Fruit fly (Drosophila melanogaster) whole organism, embryonic: ENCODE results near the gene Ptp36E.

ENCODE experiments used
- Asciz ChIP-seq: fragments of 200-800 bp; sonication (Bioruptor generic); optimal IDR thresholded peaks from 2 replicates; lab custom pipeline; 2017; ENCODE audit warnings: missing biosample characterization, mild to moderate bottlenecking, missing genetic modification characterization, missing genetic modification reagents
- Bgb ChIP-seq: fragments of 200-800 bp; sonication (Bioruptor generic); IDR thresholded peaks from 2 replicates; pipeline ENCODE4 v1.3.6; 2022; ENCODE audit warnings: missing biosample characterization, missing genetic modification characterization; ENCODE audit not compliant: partially characterized antibody
- BtbVII ChIP-seq: fragments of 200-800 bp; sonication (Bioruptor generic); optimal IDR thresholded peaks from 3 replicates; lab custom pipeline; 2017; ENCODE audit warnings: missing biosample characterization, mild to moderate bottlenecking, missing genetic modification characterization
- CG10147 ChIP-seq: fragments of 200-800 bp; sonication (Bioruptor generic); optimal IDR thresholded peaks from 2 replicates; lab custom pipeline; 2019; ENCODE audit warnings: missing biosample characterization, mild to moderate bottlenecking, missing genetic modification characterization, moderate library complexity
- CG12299 ChIP-seq: fragments of 200-800 bp; sonication (Bioruptor generic); optimal IDR thresholded peaks from 2 replicates; lab custom pipeline; 2018; ENCODE audit warnings: missing biosample characterization, mild to moderate bottlenecking, missing genetic modification characterization
- CG12391 ChIP-seq: fragments of 200-800 bp; sonication (Bioruptor generic); optimal IDR thresholded peaks from 3 replicates; lab custom pipeline; 2018; ENCODE audit warnings: missing biosample characterization, mild to moderate bottlenecking, missing genetic modification characterization, moderate library complexity
- CG13287 ChIP-seq: fragments of 200-800 bp; sonication (Bioruptor generic); IDR thresholded peaks from 2 replicates; pipeline ENCODE4 v1.3.6; 2022; ENCODE audit warnings: missing biosample characterization, missing genetic modification characterization; ENCODE audit not compliant: partially characterized antibody
- CG15269 ChIP-seq: fragments of 200-800 bp; sonication (Bioruptor generic); optimal IDR thresholded peaks from 2 replicates; lab custom pipeline; 2018; ENCODE audit warnings: missing biosample characterization, mild to moderate bottlenecking, missing genetic modification characterization, moderate library complexity
- CG15696 ChIP-seq: fragments of 200-800 bp; sonication (Bioruptor generic); optimal IDR thresholded peaks from 2 replicates; lab custom pipeline; 2019; ENCODE audit warnings: missing biosample characterization, mild to moderate bottlenecking, missing genetic modification characterization, moderate library complexity
- CG16815 ChIP-seq: fragments of 200-800 bp; sonication (Bioruptor generic); optimal IDR thresholded peaks from 3 replicates; lab custom pipeline; 2017; ENCODE audit warnings: missing biosample characterization, mild to moderate bottlenecking, missing genetic modification characterization
- CG17361 ChIP-seq: fragments of 200-800 bp; sonication (Bioruptor generic); IDR thresholded peaks from 3 replicates; pipeline ENCODE4 v1.3.6; 2022; ENCODE audit warnings: missing biosample characterization, missing genetic modification characterization
- CG17568 ChIP-seq: fragments of 200-800 bp; sonication (Bioruptor generic); optimal IDR thresholded peaks from 2 replicates; lab custom pipeline; 2018; ENCODE audit warnings: missing biosample characterization, mild to moderate bottlenecking, missing genetic modification characterization, moderate library complexity
- CG1792 ChIP-seq: fragments of 200-800 bp; sonication (Bioruptor generic); optimal IDR thresholded peaks from 2 replicates; lab custom pipeline; 2016; ENCODE audit warnings: missing biosample characterization, missing genetic modification characterization
- CG18476 ChIP-seq: fragments of 200-800 bp; sonication (Bioruptor generic); optimal IDR thresholded peaks from 2 replicates; lab custom pipeline; 2016; ENCODE audit warnings: missing biosample characterization, mild to moderate bottlenecking, missing genetic modification characterization
- CG3847 ChIP-seq: fragments of 200-800 bp; sonication (Bioruptor generic); IDR thresholded peaks from 2 replicates; pipeline ENCODE4 v1.3.6; 2022; ENCODE audit warnings: missing biosample characterization, missing genetic modification characterization
- CG4424 ChIP-seq: fragments of 200-800 bp; sonication (Bioruptor generic); optimal IDR thresholded peaks from 3 replicates; lab custom pipeline; 2016; ENCODE audit warnings: missing biosample characterization, missing genetic modification characterization
- CG4707 ChIP-seq: fragments of 200-800 bp; sonication (Bioruptor generic); optimal IDR thresholded peaks from 2 replicates; lab custom pipeline; 2018; ENCODE audit warnings: missing biosample characterization, mild to moderate bottlenecking, missing genetic modification characterization, moderate library complexity
- CG6854 ChIP-seq: fragments of 200-800 bp; sonication (Bioruptor generic); optimal IDR thresholded peaks from 3 replicates; lab custom pipeline; 2017; ENCODE audit warnings: missing biosample characterization, mild to moderate bottlenecking, missing genetic modification characterization
- CG7271 ChIP-seq: fragments of 200-800 bp; sonication (Bioruptor generic); optimal IDR thresholded peaks from 2 replicates; lab custom pipeline; 2018; ENCODE audit warnings: missing biosample characterization, mild to moderate bottlenecking, missing genetic modification characterization, moderate library complexity
- CG7556 ChIP-seq: fragments of 200-800 bp; sonication (Bioruptor generic); optimal IDR thresholded peaks from 2 replicates; lab custom pipeline; 2017; ENCODE audit warnings: missing biosample characterization, mild to moderate bottlenecking, missing genetic modification characterization
- CG7745 ChIP-seq: fragments of 200-800 bp; sonication (Bioruptor generic); optimal IDR thresholded peaks from 2 replicates; lab custom pipeline; 2018; ENCODE audit warnings: missing biosample characterization, mild to moderate bottlenecking, missing genetic modification characterization, moderate library complexity
- CG8765 ChIP-seq: fragments of 200-800 bp; sonication (Bioruptor generic); IDR thresholded peaks from 2 replicates; pipeline ENCODE4 v1.3.6; 2022; ENCODE audit warnings: missing biosample characterization, missing genetic modification characterization
- CG9932 ChIP-seq: fragments of 200-800 bp; sonication (Bioruptor generic); IDR thresholded peaks from 2 replicates; pipeline ENCODE4 v1.3.6; 2022; ENCODE audit warnings: missing biosample characterization, missing genetic modification characterization
- CTCF ChIP-seq: fragments of 200-800 bp; sonication (Bioruptor generic); optimal IDR thresholded peaks from 2 replicates; lab custom pipeline; 2017; ENCODE audit warnings: missing biosample characterization, mild to moderate bottlenecking, missing genetic modification characterization, moderate library complexity
- CrebB ChIP-seq: fragments of 200-800 bp; sonication (Bioruptor generic); optimal IDR thresholded peaks from 3 replicates; lab custom pipeline; 2018; ENCODE audit warnings: missing biosample characterization, mild to moderate bottlenecking, missing genetic modification characterization
- Dfd ChIP-seq, 2 experiments: fragments of >200 bp; optimal IDR thresholded peaks; 2 replicates each; lab custom pipeline; 2017; ENCODE audit warnings: missing biosample characterization in 2 of 2, missing genetic modification characterization in 2 of 2
- Ets65A ChIP-seq: fragments of 200-800 bp; sonication (Bioruptor generic); peaks from one replicate; lab custom pipeline; 2016; ENCODE audit warnings: missing biosample characterization, missing genetic modification characterization
- Hmr ChIP-seq: fragments of 200-800 bp; sonication (Bioruptor generic); optimal IDR thresholded peaks from 3 replicates; lab custom pipeline; 2017; ENCODE audit warnings: mild to moderate bottlenecking, missing biosample characterization, missing genetic modification reagents, missing genetic modification characterization
- Hr3 ChIP-seq: fragments of 200-800 bp; sonication (Bioruptor generic); optimal IDR thresholded peaks from 3 replicates; lab custom pipeline; 2016; ENCODE audit warnings: missing biosample characterization, missing genetic modification characterization
- Mes4 ChIP-seq: fragments of 200-800 bp; sonication (Bioruptor generic); optimal IDR thresholded peaks from 2 replicates; lab custom pipeline; 2016; ENCODE audit warnings: missing biosample characterization, missing genetic modification characterization
- Nf-YC ChIP-seq: fragments of 200-800 bp; optimal IDR thresholded peaks from 3 replicates; lab custom pipeline; 2019; ENCODE audit warnings: missing biosample characterization, mild to moderate bottlenecking, missing genetic modification characterization, moderate library complexity
- Optix ChIP-seq: fragments of 200-800 bp; sonication (Bioruptor generic); IDR thresholded peaks from 3 replicates; pipeline ENCODE4 v1.3.6; 2022; ENCODE audit warnings: missing biosample characterization, missing genetic modification characterization
- PHDP ChIP-seq: fragments of 200-800 bp; sonication (Bioruptor generic); optimal IDR thresholded peaks from 3 replicates; lab custom pipeline; 2018; ENCODE audit warnings: missing biosample characterization, mild to moderate bottlenecking, missing genetic modification characterization, moderate library complexity
- Ssrp ChIP-seq: fragments of 200-800 bp; sonication (Bioruptor generic); optimal IDR thresholded peaks from 2 replicates; lab custom pipeline; 2018; ENCODE audit warnings: missing biosample characterization, mild to moderate bottlenecking, missing genetic modification characterization, moderate library complexity
- ap ChIP-seq: fragments of 200-800 bp; sonication (Bioruptor generic); IDR thresholded peaks from 2 replicates; pipeline ENCODE4 v1.3.6; 2022; ENCODE audit warnings: missing biosample characterization, missing genetic modification characterization
- ash1 ChIP-seq: fragments of 200-800 bp; sonication (Bioruptor generic); optimal IDR thresholded peaks from 2 replicates; lab custom pipeline; 2018; ENCODE audit warnings: missing biosample characterization, mild to moderate bottlenecking, missing genetic modification characterization
- az2 ChIP-seq: fragments of 200-800 bp; sonication (Bioruptor generic); optimal IDR thresholded peaks from 3 replicates; lab custom pipeline; 2016; ENCODE audit warnings: missing biosample characterization, missing genetic modification characterization
- bbx ChIP-seq: fragments of 200-800 bp; sonication (Bioruptor generic); IDR thresholded peaks from 2 replicates; pipeline ENCODE4 v1.3.6; 2022; ENCODE audit warnings: missing biosample characterization, missing genetic modification characterization; ENCODE audit not compliant: partially characterized antibody
- cg ChIP-seq: fragments of 200-800 bp; sonication (Bioruptor generic); optimal IDR thresholded peaks from 3 replicates; lab custom pipeline; 2019; ENCODE audit warnings: missing biosample characterization, mild to moderate bottlenecking, missing genetic modification characterization, moderate library complexity
- croc ChIP-seq: fragments of 200-800 bp; sonication (Bioruptor generic); conservative IDR thresholded peaks from 3 replicates; pipeline ENCODE4 v1.3.6; 2022; ENCODE audit warnings: missing biosample characterization, missing genetic modification characterization
- da ChIP-seq: fragments of 200-800 bp; sonication (Bioruptor generic); optimal IDR thresholded peaks from 2 replicates; lab custom pipeline; 2016; ENCODE audit warnings: missing biosample characterization, missing genetic modification characterization
- dimm ChIP-seq: fragments of 200-800 bp; sonication (Bioruptor generic); IDR thresholded peaks from 2 replicates; pipeline ENCODE4 v1.3.6; 2022; ENCODE audit warnings: missing biosample characterization, missing genetic modification characterization
- eyg ChIP-seq: fragments of 200-800 bp; sonication (Bioruptor generic); optimal IDR thresholded peaks from 3 replicates; lab custom pipeline; 2016; ENCODE audit warnings: missing biosample characterization, missing genetic modification characterization
- ftz-f1 ChIP-seq: fragments of 200-800 bp; sonication (Bioruptor generic); optimal IDR thresholded peaks from 2 replicates; lab custom pipeline; 2016; ENCODE audit warnings: missing biosample characterization, missing genetic modification characterization
- gsb-n ChIP-seq: fragments of 200-800 bp; sonication (Bioruptor generic); optimal IDR thresholded peaks from 3 replicates; lab custom pipeline; 2018; ENCODE audit warnings: missing biosample characterization, mild to moderate bottlenecking, missing genetic modification characterization
- ken ChIP-seq: fragments of 200-800 bp; sonication (Bioruptor generic); IDR thresholded peaks from 3 replicates; pipeline ENCODE4 v1.3.6; 2022; ENCODE audit warnings: missing biosample characterization, missing genetic modification characterization
- nmo ChIP-seq: fragments of 200-800 bp; sonication (Bioruptor generic); optimal IDR thresholded peaks from 2 replicates; lab custom pipeline; 2018; ENCODE audit warnings: missing biosample characterization, mild to moderate bottlenecking, missing genetic modification characterization, moderate library complexity
- otp ChIP-seq: fragments of 200-800 bp; sonication (Bioruptor generic); IDR thresholded peaks from 3 replicates; pipeline ENCODE4, ENCODE4 v1.3.6; 2022; ENCODE audit warnings: missing biosample characterization, missing genetic modification characterization
- sens ChIP-seq: fragments of 200-800 bp; sonication (Bioruptor generic); peaks from one replicate; lab custom pipeline; 2016; ENCODE audit warnings: missing biosample characterization, missing genetic modification characterization
- sens-2 ChIP-seq: fragments of 200-800 bp; sonication (Bioruptor generic); IDR thresholded peaks from 2 replicates; pipeline ENCODE4 v1.3.6; 2022; ENCODE audit warnings: missing biosample characterization, missing genetic modification characterization
- zen2 ChIP-seq: fragments of 200-800 bp; sonication (Bioruptor generic); IDR thresholded peaks from 3 replicates; pipeline ENCODE4 v1.3.6; 2022; ENCODE audit warnings: missing biosample characterization, missing genetic modification characterization; ENCODE audit not compliant: partially characterized antibody

The Ptp36E gene

DNA sequence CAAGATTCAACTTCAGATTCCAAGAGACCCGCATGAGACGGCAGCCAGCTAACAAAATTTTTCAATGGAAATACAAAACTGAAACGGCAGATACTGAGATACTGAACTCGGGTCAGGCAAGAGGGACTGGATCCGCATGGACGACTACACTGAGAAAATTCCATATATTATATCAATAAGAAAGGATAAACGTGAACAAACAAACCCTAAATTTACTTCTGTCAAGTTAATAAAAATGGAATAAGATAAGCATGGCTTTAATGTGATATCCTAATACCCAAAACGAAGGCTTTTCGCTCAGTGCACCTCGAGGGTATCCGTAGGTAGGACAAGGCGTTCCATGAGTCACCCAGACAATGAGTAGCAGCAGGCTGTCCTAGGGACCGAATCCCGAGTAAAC, 39.6 kb downstream of the Ptp36E start (continued):
- TF ChIP-seq PHDP (peak; percentile 70), CG17361 (peak; percentile 87), CG18476 (GFP tag; lab: Kevin White, UChicago) (peak; percentile 78), BtbVII (GFP tag; lab: Kevin White, UChicago) (peak; percentile 28), ken (peak; percentile 84), CG16815 (GFP tag; lab: Kevin White, UChicago) (peak; percentile 96), CG8765 (GFP tag; lab: Robert Waterston, UW) (peak; percentile 94), Asciz (GFP tag; lab: Kevin White, UChicago) (peak; percentile 55), otp (peak; percentile 93), Nf-YC (no peak), CG3847 (GFP tag; lab: Robert Waterston, UW) (peak; percentile 42; the same call in 1 of the 2 replicates), Dfd (GFP tag; optimal IDR thresholded peaks at IDR 0.05; lab: Kevin White, UChicago) (no peak), az2 (GFP tag; lab: Kevin White, UChicago) (peak; percentile 82), CG6854 (GFP tag; lab: Kevin White, UChicago) (peak; percentile 13), da (GFP tag; lab: Kevin White, UChicago) (peak; percentile 29), CG13287 (GFP tag; lab: Robert Waterston, UW) (no peak), sens-2 (GFP tag; lab: Robert Waterston, UW) (peak; percentile 84), CG4707 (GFP tag; lab: Kevin White, UChicago) (peak; percentile 60), CG15696 (tag; lab: Kevin White, UChicago) (peak; percentile 98), CG7556 (peak; percentile 83), CG17568 (GFP tag; lab: Kevin White, UChicago) (peak; percentile 55), croc (GFP tag; lab: Robert Waterston, UW) (peak; percentile 85), sens (peak; percentile 98), ash1 (peak; percentile 53), CG15269 (peak; percentile 76), CG12299 (tag; lab: Kevin White, UChicago) (peak; percentile 22), ap (GFP tag; lab: Robert Waterston, UW) (peak; percentile 73), dimm (GFP tag; lab: Robert Waterston, UW) (peak; percentile 44; the same call in 1 of the 2 replicates), Hr3 (peak; percentile 81), gsb-n (tag; lab: Kevin White, UChicago) (peak; percentile 86), Optix (peak; percentile 85), CG7745 (tag; lab: Kevin White, UChicago) (peak; percentile 66), cg (GFP tag; lab: Kevin White, UChicago) (no peak), CG9932 (GFP tag; lab: Robert Waterston, UW) (peak; percentile 50; the same call in 1 of the 2 replicates), CTCF (no peak), CG7271 (tag; lab: Kevin White, UChicago) (peak; percentile 88), Bgb (no peak), CG12391 (tag; lab: Kevin White, UChicago) (peak; percentile 91), Ets65A (peak; percentile 96), ftz-f1 (peak; percentile 13), CG10147 (GFP tag; lab: Kevin White, UChicago) (peak; percentile 42), Ssrp (tag; lab: Kevin White, UChicago) (peak; percentile 89), eyg (no peak), CG1792 (GFP tag; lab: Kevin White, UChicago) (peak; percentile 64), Mes4 (peak; percentile 76), nmo (GFP tag; lab: Kevin White, UChicago) (peak; percentile 89), CrebB (peak; percentile 63), zen2 (GFP tag; lab: Robert Waterston, UW) (no peak), CG4424 (GFP tag; lab: Kevin White, UChicago) (peak; percentile 91), bbx (GFP tag; lab: Robert Waterston, UW) (no peak), Hmr (GFP tag; lab: Kevin White, UChicago) (peak; percentile 65)
